5 fruit fly cellular contexts compared by ENCODE assay signal in the genomic region with DNA sequence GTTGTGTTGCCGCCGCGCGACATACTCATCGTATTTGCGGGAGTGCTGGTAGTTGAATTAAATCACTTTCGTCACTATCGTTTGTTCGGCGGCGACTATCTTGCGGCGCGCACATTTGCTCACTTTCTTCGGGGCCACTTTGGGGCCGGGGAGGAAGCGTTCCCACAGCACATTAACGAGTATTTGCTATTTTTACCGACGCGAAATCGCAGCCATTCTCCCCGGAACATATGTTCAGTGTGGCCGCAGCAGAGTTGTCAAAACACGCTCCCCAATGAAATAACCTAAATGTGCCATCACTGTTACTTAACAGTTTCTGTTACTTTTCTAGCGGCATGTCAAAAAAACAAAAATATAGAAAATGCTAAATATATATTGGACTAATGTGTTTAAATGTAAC.
TF ChIP-seq lines count a peak whose summit lies in the region.

Gene frc, minus strand, starts transcription at position 244 of the 400 bp plus-strand sequence.

- no peak for TF ChIP-seq CTCF in whole organism, embryonic (GFP tag; optimal IDR thresholded peaks at IDR 0.05; lab: Kevin White, UChicago)

TF ChIP-seq in whole organism, adult, 20 proteins besides CTCF, POLR2A, EP300 and RAD21:
- TF ChIP-seq Hr96 (GFP tag; optimal IDR thresholded peaks at IDR 0.05; lab: Kevin White, UChicago), result no peak
- peak; percentile 24 for TF ChIP-seq CG1620 (GFP tag; optimal IDR thresholded peaks at IDR 0.05; lab: Kevin White, UChicago)
- peak; percentile 47 for TF ChIP-seq Mnt (GFP tag; optimal IDR thresholded peaks at IDR 0.05; lab: Kevin White, UChicago)
- no peak for TF ChIP-seq CG33017 (tag; optimal IDR thresholded peaks at IDR 0.05; lab: Kevin White, UChicago)
- TF ChIP-seq Clk (GFP tag; optimal IDR thresholded peaks at IDR 0.05; lab: Kevin White, UChicago), result no peak
- TF ChIP-seq CG14711 (tag; optimal IDR thresholded peaks at IDR 0.05; lab: Kevin White, UChicago), result peak; percentile 4
- TF ChIP-seq ovo (GFP tag; optimal IDR thresholded peaks at IDR 0.05; lab: Kevin White, UChicago), result no peak
- no peak for TF ChIP-seq pad (GFP tag; optimal IDR thresholded peaks at IDR 0.05; lab: Kevin White, UChicago)
- no peak for TF ChIP-seq toe (GFP tag; optimal IDR thresholded peaks at IDR 0.05; lab: Kevin White, UChicago)
- TF ChIP-seq CG7101 (tag; optimal IDR thresholded peaks at IDR 0.05; lab: Kevin White, UChicago), result no peak

TF ChIP-seq in whole organism, embryonic, 481 proteins besides CTCF, POLR2A, EP300 and RAD21 (continues in another document):
- TF ChIP-seq pzg (GFP tag; optimal IDR thresholded peaks at IDR 0.05; lab: Kevin White, UChicago) (peak; percentile 56), pb (GFP tag; optimal IDR thresholded peaks at IDR 0.05; lab: Kevin White, UChicago) (no peak), onecut (GFP tag; IDR thresholded peaks at IDR 0.05; lab: Robert Waterston, UW) (no peak), D19A (tag; optimal IDR thresholded peaks at IDR 0.05; lab: Kevin White, UChicago) (no peak), gsb (GFP tag; IDR thresholded peaks at IDR 0.05; lab: Robert Waterston, UW) (no peak), Med (GFP tag; lab: Kevin White, UChicago) (peak; percentile 73), ci (GFP tag; IDR thresholded peaks at IDR 0.05; lab: Robert Waterston, UW) (peak; percentile 32; the same call in 1 of the 3 replicates), seq (GFP tag; IDR thresholded peaks at IDR 0.05; lab: Robert Waterston, UW) (no peak), CG17568 (GFP tag; optimal IDR thresholded peaks at IDR 0.05; lab: Kevin White, UChicago) (no peak), Spps (tag; optimal IDR thresholded peaks at IDR 0.05; lab: Kevin White, UChicago) (no peak), Deaf1 (tag; optimal IDR thresholded peaks at IDR 0.05; lab: Kevin White, UChicago) (peak; percentile 18), CG13287 (GFP tag; IDR thresholded peaks at IDR 0.05; lab: Robert Waterston, UW; ENCODE audit: partially characterized antibody) (0 out of 2 replicates have a peak, but pooled peaks have one; percentile 6), CG7839 (tag; optimal IDR thresholded peaks at IDR 0.05; lab: Kevin White, UChicago) (no peak), CG8290 (GFP tag; optimal IDR thresholded peaks at IDR 0.05; lab: Kevin White, UChicago) (no peak), CG8290 (tag; optimal IDR thresholded peaks at IDR 0.05; lab: Kevin White, UChicago) (peak in 1 of 2 experiments; percentile 51), hbn (GFP tag; IDR thresholded peaks at IDR 0.05; lab: Robert Waterston, UW; ENCODE audit: partially characterized antibody) (peak; percentile 27; the same call in 1 of the 2 replicates), CG11504 (tag; optimal IDR thresholded peaks at IDR 0.05; lab: Kevin White, UChicago) (no peak), CG34224 (GFP tag; IDR thresholded peaks at IDR 0.05; lab: Robert Waterston, UW; ENCODE audit: partially characterized antibody) (0 out of 3 replicates have a peak, but pooled peaks have one; percentile 14)

TF ChIP-seq in whole organism, prepupa, 60 proteins besides CTCF, POLR2A, EP300 and RAD21:
- TF ChIP-seq CG8119 (GFP tag; IDR thresholded peaks at IDR 0.05; lab: Robert Waterston, UW) (0 out of 3 replicates have a peak, but pooled peaks have one; percentile 16), Eip75B (GFP tag; optimal IDR thresholded peaks at IDR 0.05; lab: Kevin White, UChicago) (no peak), eg (GFP tag; IDR thresholded peaks at IDR 0.05; lab: Robert Waterston, UW) (0 out of 3 replicates have a peak, but pooled peaks have one; percentile 13), CG15336 (GFP tag; IDR thresholded peaks at IDR 0.05; lab: Robert Waterston, UW) (0 out of 2 replicates have a peak, but pooled peaks have one; percentile 24), ss (GFP tag; optimal IDR thresholded peaks at IDR 0.05; lab: Kevin White, UChicago) (peak in 1 of 2 experiments; percentile 21), dsx (GFP tag; optimal IDR thresholded peaks at IDR 0.05; lab: Kevin White, UChicago; ENCODE audit: poor library complexity, severe bottlenecking) (peak; percentile 16), CG11294 (GFP tag; IDR thresholded peaks at IDR 0.05; lab: Robert Waterston, UW) (no peak), Blimp-1 (GFP tag; optimal IDR thresholded peaks at IDR 0.05; lab: Kevin White, UChicago) (no peak), fd59A (GFP tag; optimal IDR thresholded peaks at IDR 0.05; lab: Kevin White, UChicago) (no peak), Lpt (GFP tag; optimal IDR thresholded peaks at IDR 0.05; lab: Kevin White, UChicago) (no peak), CG31627 (GFP tag; optimal IDR thresholded peaks at IDR 0.05; lab: Kevin White, UChicago) (no peak)

TF ChIP-seq in whole organism, pupa, 21 proteins besides CTCF, POLR2A, EP300 and RAD21:
- TF ChIP-seq CG32121 (GFP tag; IDR thresholded peaks at IDR 0.05; lab: Robert Waterston, UW) (peak; percentile 43; the same call in 1 of the 2 replicates), CG4496 (GFP tag; IDR thresholded peaks at IDR 0.05; lab: Robert Waterston, UW) (peak; percentile 61; the same call in 2 of the 3 replicates), CG10348 (GFP tag; IDR thresholded peaks at IDR 0.05; lab: Robert Waterston, UW) (no peak), CG14655 (GFP tag; optimal IDR thresholded peaks at IDR 0.05; lab: Kevin White, UChicago) (no peak), CG12605 (GFP tag; IDR thresholded peaks at IDR 0.05; lab: Robert Waterston, UW) (0 out of 2 replicates have a peak, but pooled peaks have one; percentile 24), CG34367 (tag; optimal IDR thresholded peaks at IDR 0.05; lab: Kevin White, UChicago) (no peak)

TF ChIP-seq in whole organism, wandering third instar larva, 38 proteins besides CTCF, POLR2A, EP300 and RAD21:
- no peak for TF ChIP-seq tai (GFP tag; optimal IDR thresholded peaks at IDR 0.05; lab: Kevin White, UChicago)
- no peak for TF ChIP-seq Rel (GFP tag; optimal IDR thresholded peaks at IDR 0.05; lab: Kevin White, UChicago)
- TF ChIP-seq Rel (tag; optimal IDR thresholded peaks at IDR 0.05; lab: Kevin White, UChicago), result peak; percentile 5
